Worm (Caenorhabditis elegans) whole organism, L1 larva: ENCODE results near the gene F02E11.4.

Experiments used
- C16A3.4 ChIP-seq: fragments of 150-350 bp; optimal IDR thresholded peaks from 2 replicates; lab custom pipeline; 2014; ENCODE audit warnings: missing biosample characterization, missing genetic modification characterization
- C34B4.2 ChIP-seq: sonication (generic microtip); optimal IDR thresholded peaks from 2 replicates; lab custom pipeline; 2017; ENCODE audit warnings: mild to moderate bottlenecking, missing genetic modification characterization, missing compliant biosample characterization
- Y116A8C.19 ChIP-seq: sonication (generic microtip); optimal IDR thresholded peaks from 2 replicates; lab custom pipeline; 2016; ENCODE audit warnings: missing compliant biosample characterization, missing genetic modification characterization, borderline replicate concordance
- alr-1 ChIP-seq: fragments of 200-800 bp; sonication (Bioruptor generic); optimal IDR thresholded peaks from 2 replicates; lab custom pipeline; 2018; ENCODE audit warnings: borderline replicate concordance, mild to moderate bottlenecking, missing genetic modification characterization, missing compliant biosample characterization
- aly-2 ChIP-seq: fragments of 150-350 bp; optimal IDR thresholded peaks from 2 replicates; lab custom pipeline; 2014; ENCODE audit warnings: missing biosample characterization, missing genetic modification characterization
- ceh-8 ChIP-seq: fragments of 200-800 bp; sonication (Bioruptor generic); optimal IDR thresholded peaks from 2 replicates; lab custom pipeline; 2018; ENCODE audit warnings: mild to moderate bottlenecking, missing genetic modification characterization, moderate library complexity, missing compliant biosample characterization
- ceh-82 ChIP-seq, 3 experiments: fragments of 150-350 bp in 1 of 3; sonication (generic microtip) in 2 of 3; optimal IDR thresholded peaks; 2 replicates each; lab custom pipeline; 2014 to 2017; ENCODE audit warnings: missing biosample characterization in 3 of 3, missing genetic modification characterization in 3 of 3
- ceh-90 ChIP-seq: sonication (generic microtip); optimal IDR thresholded peaks from 2 replicates; lab custom pipeline; 2016; ENCODE audit warnings: missing genetic modification characterization, missing compliant biosample characterization
- ces-1 ChIP-seq: fragments of 150-350 bp; optimal IDR thresholded peaks from 2 replicates; lab custom pipeline; 2014; ENCODE audit warnings: missing biosample characterization, missing genetic modification reagents, missing genetic modification characterization
- dpl-1 ChIP-seq, 3 experiments: fragments of 150-350 bp in 2 of 3; sonication (generic microtip) in 1 of 3; optimal IDR thresholded peaks; 2 replicates each; lab custom pipeline; 2014 to 2017; ENCODE audit warnings: missing biosample characterization in 3 of 3, missing genetic modification characterization in 3 of 3, missing genetic modification reagents in 3 of 3
- efl-1 ChIP-seq, 4 experiments: fragments of 150-350 bp; optimal IDR thresholded peaks in 3 of 4; peaks in 1 of 4; 1 replicate in 1 of 4; 2 replicates in 3 of 4; lab custom pipeline; 2014; ENCODE audit warnings: missing biosample characterization in 2 of 4, missing genetic modification characterization in 2 of 4, missing genetic modification reagents in 2 of 4
- elt-2 ChIP-seq: sonication (generic microtip); optimal IDR thresholded peaks from 2 replicates; lab custom pipeline; 2016; ENCODE audit warnings: missing genetic modification characterization, mild to moderate bottlenecking, inconsistent platforms, missing compliant biosample characterization, missing genetic modification reagents
- elt-3 ChIP-seq, 6 experiments: fragments of 150-350 bp in 1 of 6; sonication (generic microtip); optimal IDR thresholded peaks; 2 replicates each; lab custom pipeline; 2017 to 2018; ENCODE audit warnings: missing biosample characterization in 6 of 6, missing genetic modification characterization in 6 of 6, inconsistent platforms in 1 of 6
- fkh-8 ChIP-seq: sonication (generic microtip); optimal IDR thresholded peaks from 2 replicates; lab custom pipeline; 2016; ENCODE audit warnings: mild to moderate bottlenecking, missing genetic modification characterization, missing compliant biosample characterization
- grh-1 ChIP-seq: fragments of 200-800 bp; sonication (Bioruptor generic); IDR thresholded peaks from 2 replicates; pipeline ENCODE4 v1.3.6; 2022; ENCODE audit warnings: missing genetic modification reagents, missing genetic modification characterization, missing compliant biosample characterization
- hlh-17 ChIP-seq: fragments of 200-800 bp; sonication (Bioruptor generic); optimal IDR thresholded peaks from 2 replicates; lab custom pipeline; 2018; ENCODE audit warnings: missing genetic modification characterization, mild to moderate bottlenecking, missing compliant biosample characterization, moderate library complexity, borderline replicate concordance
- hlh-4 ChIP-seq: sonication (generic microtip); optimal IDR thresholded peaks from 2 replicates; lab custom pipeline; 2016; ENCODE audit warnings: mild to moderate bottlenecking, missing genetic modification characterization, missing compliant biosample characterization
- isw-1 ChIP-seq: fragments of 200-800 bp; sonication (Bioruptor generic); IDR thresholded peaks from 2 replicates; pipeline ENCODE4 v1.3.6; 2022; ENCODE audit warnings: missing genetic modification characterization, missing compliant biosample characterization
- lin-39 ChIP-seq: fragments of 150-350 bp; optimal IDR thresholded peaks from 2 replicates; lab custom pipeline; 2014; ENCODE audit warnings: missing biosample characterization, missing genetic modification reagents, missing genetic modification characterization
- mab-9 ChIP-seq: fragments of 200-800 bp; sonication (Bioruptor generic); IDR thresholded peaks from 2 replicates; pipeline ENCODE4 v1.3.6; 2022; ENCODE audit warnings: missing genetic modification reagents, missing genetic modification characterization, missing compliant biosample characterization
- nhr-19 ChIP-seq: fragments of 200-800 bp; sonication (Bioruptor generic); conservative IDR thresholded peaks from 2 replicates; pipeline ENCODE4 v1.3.6; 2022; ENCODE audit warnings: missing genetic modification characterization, missing compliant biosample characterization
- nhr-20 ChIP-seq: sonication (generic microtip); optimal IDR thresholded peaks from 2 replicates; lab custom pipeline; 2016; ENCODE audit warnings: mild to moderate bottlenecking, missing genetic modification characterization, missing compliant biosample characterization
- nhr-71 ChIP-seq: sonication (generic microtip); optimal IDR thresholded peaks from 2 replicates; lab custom pipeline; 2016; ENCODE audit warnings: mild to moderate bottlenecking, missing genetic modification characterization, moderate library complexity, missing compliant biosample characterization
- nhr-76 ChIP-seq: sonication (generic microtip); optimal IDR thresholded peaks from 2 replicates; lab custom pipeline; 2017; ENCODE audit warnings: missing biosample characterization, missing genetic modification characterization
- nhr-77 ChIP-seq: fragments of 150-350 bp; optimal IDR thresholded peaks from 2 replicates; lab custom pipeline; 2014; ENCODE audit warnings: missing biosample characterization, missing genetic modification characterization
- pag-3 ChIP-seq: sonication (generic microtip); optimal IDR thresholded peaks from 2 replicates; lab custom pipeline; 2017; ENCODE audit warnings: missing genetic modification characterization, mild to moderate bottlenecking, missing compliant biosample characterization, antibody characterized with exemption, borderline replicate concordance; ENCODE audit not compliant: insufficient read depth
- pqm-1 ChIP-seq: sonication (generic microtip); optimal IDR thresholded peaks from 3 replicates; lab custom pipeline; 2017; ENCODE audit warnings: missing biosample characterization, missing genetic modification characterization
- rnt-1 ChIP-seq: sonication (generic microtip); optimal IDR thresholded peaks from 2 replicates; lab custom pipeline; 2016; ENCODE audit warnings: mild to moderate bottlenecking, missing genetic modification characterization, moderate library complexity, missing compliant biosample characterization
- snu-23 ChIP-seq: sonication (generic microtip); optimal IDR thresholded peaks from 2 replicates; lab custom pipeline; 2016; ENCODE audit warnings: missing genetic modification characterization, missing compliant biosample characterization
- sox-4 ChIP-seq: sonication (generic microtip); optimal IDR thresholded peaks from 2 replicates; lab custom pipeline; 2016; ENCODE audit warnings: missing genetic modification characterization, missing compliant biosample characterization
- sup-37 ChIP-seq: fragments of 200-800 bp; sonication (Bioruptor generic); optimal IDR thresholded peaks from 2 replicates; lab custom pipeline; 2018; ENCODE audit warnings: mild to moderate bottlenecking, missing genetic modification characterization, missing compliant biosample characterization
- swsn-7 ChIP-seq: sonication (generic microtip); optimal IDR thresholded peaks from 2 replicates; lab custom pipeline; 2016; ENCODE audit warnings: missing genetic modification characterization, missing compliant biosample characterization
- unc-30 ChIP-seq: sonication (generic microtip); optimal IDR thresholded peaks from 2 replicates; lab custom pipeline; 2017; ENCODE audit warnings: missing biosample characterization, missing genetic modification characterization
- unc-62 ChIP-seq: fragments of 150-350 bp; optimal IDR thresholded peaks from 2 replicates; lab custom pipeline; 2014; ENCODE audit warnings: missing biosample characterization, missing genetic modification reagents, missing genetic modification characterization
- unc-86 ChIP-seq: sonication (generic microtip); optimal IDR thresholded peaks from 2 replicates; lab custom pipeline; 2016; ENCODE audit warnings: missing genetic modification characterization, missing compliant biosample characterization
- vab-15 ChIP-seq: sonication (generic microtip); optimal IDR thresholded peaks from 2 replicates; lab custom pipeline; 2017; ENCODE audit warnings: missing genotype, mild to moderate bottlenecking, missing genetic modification characterization, missing compliant biosample characterization
- xbp-1 ChIP-seq: sonication (generic microtip); optimal IDR thresholded peaks from 2 replicates; lab custom pipeline; 2016; ENCODE audit warnings: missing genetic modification characterization, missing compliant biosample characterization
- zag-1 ChIP-seq: fragments of 150-350 bp; optimal IDR thresholded peaks from 2 replicates; lab custom pipeline; 2014; ENCODE audit warnings: missing biosample characterization, missing genetic modification characterization
- zip-4 ChIP-seq: fragments of 200-800 bp; sonication (Bioruptor generic); optimal IDR thresholded peaks from 2 replicates; lab custom pipeline; 2018; ENCODE audit warnings: mild to moderate bottlenecking, missing genetic modification characterization, moderate library complexity, missing compliant biosample characterization

Gene F02E11.4

DNA sequence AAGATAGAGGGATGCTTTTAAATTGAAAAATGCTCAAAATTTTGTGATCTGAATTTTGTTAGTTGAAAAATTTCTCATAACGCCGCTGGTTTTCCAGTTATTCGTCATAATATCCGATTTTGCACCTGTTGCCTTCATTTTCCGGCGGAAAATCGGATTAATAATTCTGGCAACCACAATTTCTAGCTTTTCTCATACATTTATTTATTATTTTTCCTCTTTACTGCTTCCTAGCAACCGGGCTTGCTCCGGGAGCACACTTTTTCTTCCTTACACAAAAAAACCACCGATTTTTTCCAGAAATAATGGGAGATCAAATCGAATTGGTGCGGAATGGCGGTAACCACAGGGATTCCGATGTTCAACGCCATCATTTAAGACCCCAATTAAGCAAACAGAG is 10.2 kb downstream of the F02E11.4 start, which contains the start of gene F02E11.7:
TSS of gene F02E11.7 (plus strand) at position 301 of the 400 bp plus-strand sequence.
- peak; percentile 11 for TF ChIP-seq fkh-8 (tag; lab: Kevin White, UChicago)
- no peak for TF ChIP-seq nhr-20 (tag; lab: Kevin White, UChicago)

DNA sequence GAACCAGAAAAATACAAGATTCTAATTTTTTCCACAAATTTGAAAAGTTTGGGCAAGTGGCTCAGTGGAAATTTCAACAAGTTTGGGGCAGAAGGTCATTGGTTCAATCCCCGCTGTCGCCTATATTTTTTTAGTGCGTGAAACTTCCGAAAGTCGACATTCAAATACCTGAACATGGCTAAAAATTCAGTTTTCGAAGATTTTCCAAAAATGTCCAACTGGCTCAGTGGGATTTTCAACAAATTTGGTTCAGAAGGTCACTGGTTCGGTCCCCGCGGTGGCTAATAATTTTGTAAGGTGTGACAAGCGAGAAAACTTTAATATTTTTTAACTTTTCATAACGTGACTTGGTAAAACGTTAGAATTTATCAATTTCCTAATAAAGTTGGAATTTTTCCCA is 12.9 kb downstream of the F02E11.4 start:
- no peak for TF ChIP-seq nhr-77
- TF ChIP-seq nhr-71 (tag; lab: Kevin White, UChicago), result no peak
- no peak for TF ChIP-seq snu-23
- no peak for TF ChIP-seq rnt-1 (tag; lab: Kevin White, UChicago)

DNA sequence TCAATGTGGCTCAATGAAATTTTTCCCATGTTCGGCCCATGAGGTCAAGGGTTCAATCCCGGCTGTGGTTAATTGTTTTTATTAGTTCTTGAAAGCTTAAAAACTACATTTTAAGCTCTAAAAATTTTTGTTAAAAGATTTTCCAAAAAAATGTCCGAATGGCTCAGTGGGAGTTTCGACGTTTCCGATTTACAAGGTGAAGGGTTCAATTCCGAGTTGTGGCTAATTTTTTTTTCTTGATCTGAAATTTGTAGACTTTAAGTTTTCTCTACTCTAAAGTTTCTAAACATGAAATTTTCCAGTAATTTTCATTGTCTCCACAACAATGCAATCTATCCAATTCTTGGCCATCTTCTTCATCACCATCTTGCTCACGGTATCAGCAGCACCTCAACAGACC is 15.1 kb downstream of the F02E11.4 start, which contains the start of gene F02E11.2:
TSS of gene F02E11.2 (plus strand) at position 301 of the 400 bp plus-strand sequence.
- TF ChIP-seq grh-1 (GFP tag; lab: Robert Waterston, UW), result no peak
- TF ChIP-seq hlh-17 (GFP tag; lab: Kevin White, UChicago), result no peak
- no peak for TF ChIP-seq Y116A8C.19 (tag; lab: Kevin White, UChicago)
- no peak for TF ChIP-seq C34B4.2
- no peak for TF ChIP-seq nhr-19
- TF ChIP-seq ceh-90, result no peak
- no peak for TF ChIP-seq hlh-4 (tag; lab: Kevin White, UChicago)
- no peak for TF ChIP-seq snu-23
- no peak for TF ChIP-seq isw-1 (GFP tag; lab: Robert Waterston, UW)
- TF ChIP-seq unc-30 (tag; lab: Kevin White, UChicago), result no peak
- no peak for TF ChIP-seq zag-1

DNA sequence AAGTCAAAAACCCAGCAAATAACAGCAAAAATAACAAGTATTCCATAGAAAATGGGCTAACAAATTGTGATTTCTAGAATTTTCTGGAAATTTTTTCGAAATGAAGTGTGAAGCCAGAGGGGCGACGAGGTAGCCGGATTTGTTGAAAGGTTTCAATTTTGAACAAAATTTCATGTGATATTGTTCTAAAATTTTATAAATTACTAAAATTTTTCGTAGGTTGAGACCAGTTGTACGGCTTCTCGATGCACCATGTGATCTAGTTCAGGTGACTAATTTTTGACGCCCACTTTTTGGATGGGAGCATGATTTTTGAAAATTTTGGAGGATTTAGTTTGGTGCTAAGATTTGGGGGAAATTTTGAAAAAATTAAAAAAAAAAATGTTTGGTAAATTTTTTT is 18.3 kb downstream of the F02E11.4 start, which contains the start of gene gcy-19:
TSS of gene gcy-19 (minus strand) at position 101 of the 400 bp plus-strand sequence.
- no peak for TF ChIP-seq unc-86
- no peak for TF ChIP-seq hlh-4 (tag; lab: Kevin White, UChicago)
- no peak for TF ChIP-seq nhr-76
- no peak for TF ChIP-seq sox-4
- TF ChIP-seq dpl-1 (GFP tag; optimal IDR thresholded peaks at IDR 0.05; lab: Kevin White, UChicago), result no peak
- TF ChIP-seq ceh-8 (GFP tag; lab: Kevin White, UChicago), result no peak
- no peak for TF ChIP-seq elt-3 (tag; optimal IDR thresholded peaks at IDR 0.05; lab: Kevin White, UChicago)
- no peak for TF ChIP-seq Y116A8C.19 (tag; lab: Kevin White, UChicago)
- TF ChIP-seq swsn-7 (tag; lab: Kevin White, UChicago), result no peak
- TF ChIP-seq elt-2 (tag; lab: Kevin White, UChicago), result no peak
- no peak for TF ChIP-seq C16A3.4 (tag; lab: Kevin White, UChicago)
- TF ChIP-seq zag-1, result no peak
- TF ChIP-seq vab-15 (tag; lab: Kevin White, UChicago), result no peak
- TF ChIP-seq pag-3 (tag; lab: Kevin White, UChicago), result no peak
- no peak for TF ChIP-seq sup-37 (GFP tag; lab: Kevin White, UChicago)
- no peak for TF ChIP-seq lin-39 (tag; lab: Kevin White, UChicago)

DNA sequence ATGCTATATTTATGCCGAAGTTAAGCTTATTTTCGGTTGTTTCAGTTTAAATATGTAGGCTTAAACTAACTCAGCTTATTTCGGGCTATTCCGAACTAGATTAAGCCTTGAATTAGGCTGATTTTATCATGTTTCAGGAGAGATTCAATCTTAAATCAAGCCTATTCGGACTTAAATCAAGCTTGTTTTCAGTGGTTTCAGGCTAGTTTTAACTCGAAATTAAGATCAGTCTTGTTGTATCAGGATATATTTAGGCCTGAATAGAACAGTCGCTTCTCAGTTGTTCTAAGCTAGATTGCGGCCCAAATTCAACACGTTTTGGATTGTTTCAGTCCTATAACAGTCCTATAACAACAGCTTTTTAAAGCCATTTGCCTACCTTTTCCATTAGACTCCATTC is 25.8 kb downstream of the F02E11.4 start:
- TF ChIP-seq unc-62 (GFP tag; lab: Kevin White, UChicago) (no peak), efl-1 (optimal IDR thresholded peaks at IDR 0.05; lab: Kevin White, UChicago) (no peak), efl-1 (GFP tag; optimal IDR thresholded peaks at IDR 0.05 in 1 of 2; lab: Kevin White, UChicago) (no peak), xbp-1 (tag; lab: Kevin White, UChicago) (no peak), zip-4 (GFP tag; lab: Kevin White, UChicago) (no peak), alr-1 (tag; lab: Kevin White, UChicago) (no peak), pqm-1 (tag; lab: Kevin White, UChicago) (no peak), mab-9 (GFP tag; lab: Robert Waterston, UW) (no peak), ces-1 (no peak), ceh-82 (tag; optimal IDR thresholded peaks at IDR 0.05; lab: Kevin White, UChicago) (no peak), aly-2 (no peak), hlh-4 (tag; lab: Kevin White, UChicago) (no peak), nhr-20 (tag; lab: Kevin White, UChicago) (no peak), ceh-8 (GFP tag; lab: Kevin White, UChicago) (no peak)
